Fruit fly (Drosophila melanogaster) whole organism, embryonic: ENCODE results near the gene CG31459.

Experiments used
- B-H1 ChIP-seq: fragments of 200-800 bp; sonication (Bioruptor generic); IDR thresholded peaks from 3 replicates; pipeline ENCODE4 v1.3.6; 2022; ENCODE audit warnings: missing biosample characterization, missing genetic modification characterization
- BEAF-32 ChIP-seq: fragments of 200-800 bp; sonication (Bioruptor generic); optimal IDR thresholded peaks from 3 replicates; lab custom pipeline; 2017; ENCODE audit warnings: missing biosample characterization, missing genetic modification characterization, mild to moderate bottlenecking, moderate library complexity, missing genetic modification reagents
- CG10274 ChIP-seq: fragments of 200-800 bp; sonication (Bioruptor generic); optimal IDR thresholded peaks from 3 replicates; lab custom pipeline; 2017; ENCODE audit warnings: missing biosample characterization, mild to moderate bottlenecking, missing genetic modification characterization
- CG11504 ChIP-seq: fragments of 200-800 bp; sonication (Bioruptor generic); optimal IDR thresholded peaks from 3 replicates; lab custom pipeline; 2019; ENCODE audit warnings: missing biosample characterization, mild to moderate bottlenecking, missing genetic modification characterization, moderate library complexity
- CG11723 ChIP-seq: fragments of 200-800 bp; sonication (Bioruptor generic); optimal IDR thresholded peaks from 2 replicates; lab custom pipeline; 2017; ENCODE audit warnings: missing biosample characterization, mild to moderate bottlenecking, missing genetic modification characterization
- CG12391 ChIP-seq: fragments of 200-800 bp; sonication (Bioruptor generic); optimal IDR thresholded peaks from 3 replicates; lab custom pipeline; 2018; ENCODE audit warnings: missing biosample characterization, mild to moderate bottlenecking, missing genetic modification characterization, moderate library complexity
- CG12769 ChIP-seq: fragments of 200-800 bp; sonication (Bioruptor generic); optimal IDR thresholded peaks from 2 replicates; lab custom pipeline; 2019; ENCODE audit warnings: missing biosample characterization, mild to moderate bottlenecking, missing genetic modification characterization, moderate library complexity
- CG15601 ChIP-seq: fragments of 200-800 bp; sonication (Bioruptor generic); optimal IDR thresholded peaks from 3 replicates; lab custom pipeline; 2019; ENCODE audit warnings: missing biosample characterization, mild to moderate bottlenecking, missing genetic modification characterization, moderate library complexity
- CG15696 ChIP-seq: fragments of 200-800 bp; sonication (Bioruptor generic); optimal IDR thresholded peaks from 2 replicates; lab custom pipeline; 2019; ENCODE audit warnings: missing biosample characterization, mild to moderate bottlenecking, missing genetic modification characterization, moderate library complexity
- CG16815 ChIP-seq: fragments of 200-800 bp; sonication (Bioruptor generic); optimal IDR thresholded peaks from 3 replicates; lab custom pipeline; 2017; ENCODE audit warnings: missing biosample characterization, mild to moderate bottlenecking, missing genetic modification characterization
- CG17359 ChIP-seq: fragments of 200-800 bp; sonication (Bioruptor generic); optimal IDR thresholded peaks from 3 replicates; lab custom pipeline; 2018; ENCODE audit warnings: missing biosample characterization, mild to moderate bottlenecking, missing genetic modification characterization, moderate library complexity
- CG17385 ChIP-seq: fragments of 200-800 bp; sonication (Bioruptor generic); optimal IDR thresholded peaks from 3 replicates; lab custom pipeline; 2018; ENCODE audit warnings: missing biosample characterization, mild to moderate bottlenecking, missing genetic modification characterization
- CG17568 ChIP-seq: fragments of 200-800 bp; sonication (Bioruptor generic); optimal IDR thresholded peaks from 2 replicates; lab custom pipeline; 2018; ENCODE audit warnings: missing biosample characterization, mild to moderate bottlenecking, missing genetic modification characterization, moderate library complexity
- CG17829 ChIP-seq: fragments of 200-800 bp; optimal IDR thresholded peaks from 2 replicates; lab custom pipeline; 2019; ENCODE audit warnings: missing biosample characterization, mild to moderate bottlenecking, missing genetic modification characterization, moderate library complexity
- CG18764 ChIP-seq: fragments of 200-800 bp; sonication (Bioruptor generic); optimal IDR thresholded peaks from 3 replicates; lab custom pipeline; 2016; ENCODE audit warnings: missing biosample characterization, missing genetic modification characterization
- CG2875 ChIP-seq: fragments of 200-800 bp; sonication (Bioruptor generic); optimal IDR thresholded peaks from 2 replicates; lab custom pipeline; 2017; ENCODE audit warnings: missing biosample characterization, mild to moderate bottlenecking, missing genetic modification characterization, missing genetic modification reagents
- CG4617 ChIP-seq: fragments of 200-800 bp; sonication (Bioruptor generic); optimal IDR thresholded peaks from 3 replicates; lab custom pipeline; 2016; ENCODE audit warnings: missing biosample characterization, missing genetic modification characterization, borderline replicate concordance
- CG4820 ChIP-seq: fragments of 200-800 bp; sonication (Bioruptor generic); optimal IDR thresholded peaks from 3 replicates; lab custom pipeline; 2016; ENCODE audit warnings: missing biosample characterization, missing genetic modification characterization
- Camta ChIP-seq: fragments of 200-800 bp; sonication (Bioruptor generic); optimal IDR thresholded peaks from 2 replicates; lab custom pipeline; 2016; ENCODE audit warnings: missing biosample characterization, missing genetic modification characterization
- CoRest ChIP-seq: fragments of 200-800 bp; sonication (Bioruptor generic); optimal IDR thresholded peaks from 3 replicates; lab custom pipeline; 2018; ENCODE audit warnings: missing biosample characterization, mild to moderate bottlenecking, missing genetic modification characterization, moderate library complexity
- Dip3 ChIP-seq: fragments of 200-800 bp; sonication (Bioruptor generic); optimal IDR thresholded peaks from 3 replicates; lab custom pipeline; 2016; ENCODE audit warnings: missing biosample characterization, missing genetic modification characterization
- Gsc ChIP-seq: fragments of 200-800 bp; sonication (Bioruptor generic); IDR thresholded peaks from 2 replicates; pipeline ENCODE4 v1.3.6; 2022; ENCODE audit warnings: missing biosample characterization, missing genetic modification characterization
- HLH4C ChIP-seq: fragments of 200-800 bp; sonication (Bioruptor generic); IDR thresholded peaks from 3 replicates; pipeline ENCODE4 v1.3.6; 2022; ENCODE audit warnings: missing biosample characterization, missing genetic modification characterization; ENCODE audit not compliant: partially characterized antibody
- HmgD ChIP-seq: fragments of 200-800 bp; sonication (Bioruptor generic); optimal IDR thresholded peaks from 3 replicates; lab custom pipeline; 2016; ENCODE audit warnings: missing biosample characterization, missing genetic modification characterization
- Lpt ChIP-seq: fragments of >200 bp; optimal IDR thresholded peaks from 2 replicates; lab custom pipeline; 2018; ENCODE audit warnings: missing biosample characterization, missing genetic modification characterization
- Opbp ChIP-seq: fragments of 200-800 bp; sonication (Bioruptor generic); IDR thresholded peaks from 3 replicates; pipeline ENCODE4 v1.3.6; 2022; ENCODE audit warnings: missing biosample characterization, missing genetic modification characterization; ENCODE audit not compliant: partially characterized antibody
- PHDP ChIP-seq: fragments of 200-800 bp; sonication (Bioruptor generic); optimal IDR thresholded peaks from 3 replicates; lab custom pipeline; 2018; ENCODE audit warnings: missing biosample characterization, mild to moderate bottlenecking, missing genetic modification characterization, moderate library complexity
- Rx ChIP-seq: fragments of 200-800 bp; sonication (Bioruptor generic); IDR thresholded peaks from 2 replicates; pipeline ENCODE4 v1.3.6; 2022; ENCODE audit warnings: missing biosample characterization, missing genetic modification characterization
- Sox102F ChIP-seq: fragments of 200-800 bp; sonication (Bioruptor generic); optimal IDR thresholded peaks from 2 replicates; lab custom pipeline; 2018; ENCODE audit warnings: missing biosample characterization, mild to moderate bottlenecking, missing genetic modification characterization, moderate library complexity
- Vsx1 ChIP-seq: fragments of 200-800 bp; sonication (Bioruptor generic); optimal IDR thresholded peaks from 2 replicates; lab custom pipeline; 2017; ENCODE audit warnings: missing biosample characterization, mild to moderate bottlenecking, missing genetic modification characterization, missing genetic modification reagents
- bab2 ChIP-seq: fragments of 200-800 bp; sonication (Bioruptor generic); optimal IDR thresholded peaks from 2 replicates; lab custom pipeline; 2016; ENCODE audit warnings: missing biosample characterization, missing genetic modification characterization
- bcd ChIP-seq: fragments of 200-800 bp; sonication (Bioruptor generic); optimal IDR thresholded peaks from 2 replicates; lab custom pipeline; 2017; ENCODE audit warnings: missing biosample characterization, mild to moderate bottlenecking, missing genetic modification characterization
- bsh ChIP-seq, 2 experiments: fragments of 200-800 bp; sonication (Bioruptor generic); optimal IDR thresholded peaks; 2 replicates each; lab custom pipeline; 2017 to 2018; ENCODE audit warnings: mild to moderate bottlenecking in 2 of 2, missing biosample characterization in 2 of 2, missing genetic modification characterization in 2 of 2, moderate library complexity in 1 of 2
- ci ChIP-seq: fragments of 200-800 bp; sonication (Bioruptor generic); IDR thresholded peaks from 3 replicates; pipeline ENCODE4 v1.3.6; 2022; ENCODE audit warnings: missing biosample characterization, missing genetic modification characterization
- eve ChIP-seq, 2 experiments: fragments of >200 bp; optimal IDR thresholded peaks; 2 replicates each; lab custom pipeline; 2017; ENCODE audit warnings: missing biosample characterization in 2 of 2, missing genetic modification characterization in 2 of 2
- ftz-f1 ChIP-seq: fragments of 200-800 bp; sonication (Bioruptor generic); optimal IDR thresholded peaks from 2 replicates; lab custom pipeline; 2016; ENCODE audit warnings: missing biosample characterization, missing genetic modification characterization
- gem ChIP-seq: fragments of 200-800 bp; sonication (Bioruptor generic); optimal IDR thresholded peaks from 2 replicates; lab custom pipeline; 2019; ENCODE audit warnings: missing biosample characterization, mild to moderate bottlenecking, missing genetic modification characterization, moderate library complexity
- grau ChIP-seq: fragments of 200-800 bp; optimal IDR thresholded peaks from 3 replicates; lab custom pipeline; 2019; ENCODE audit warnings: missing biosample characterization, mild to moderate bottlenecking, missing genetic modification characterization, moderate library complexity
- ken ChIP-seq: fragments of 200-800 bp; sonication (Bioruptor generic); IDR thresholded peaks from 3 replicates; pipeline ENCODE4 v1.3.6; 2022; ENCODE audit warnings: missing biosample characterization, missing genetic modification characterization
- lbe ChIP-seq: fragments of 200-800 bp; sonication (Bioruptor generic); optimal IDR thresholded peaks from 2 replicates; lab custom pipeline; 2016; ENCODE audit warnings: missing biosample characterization, mild to moderate bottlenecking, missing genetic modification characterization
- lilli ChIP-seq: fragments of 200-800 bp; sonication (Bioruptor generic); optimal IDR thresholded peaks from 3 replicates; lab custom pipeline; 2016; ENCODE audit warnings: missing biosample characterization, missing genetic modification characterization
- pho ChIP-seq: fragments of 200-800 bp; sonication (Bioruptor generic); optimal IDR thresholded peaks from 2 replicates; lab custom pipeline; 2016; ENCODE audit warnings: missing biosample characterization, missing genetic modification characterization
- pzg ChIP-seq: fragments of 200-800 bp; sonication (Bioruptor generic); optimal IDR thresholded peaks from 3 replicates; lab custom pipeline; 2018; ENCODE audit warnings: missing biosample characterization, mild to moderate bottlenecking, missing genetic modification characterization, moderate library complexity
- rib ChIP-seq: fragments of 200-800 bp; sonication (Bioruptor generic); IDR thresholded peaks from 2 replicates; pipeline ENCODE4 v1.3.6; 2022; ENCODE audit warnings: missing biosample characterization, missing genetic modification characterization
- scrt ChIP-seq: fragments of 200-800 bp; sonication (Bioruptor generic); optimal IDR thresholded peaks from 2 replicates; lab custom pipeline; 2018; ENCODE audit warnings: missing biosample characterization, mild to moderate bottlenecking, missing genetic modification characterization, moderate library complexity
- sd ChIP-seq: fragments of 200-800 bp; sonication (Bioruptor generic); optimal IDR thresholded peaks from 3 replicates; lab custom pipeline; 2018; ENCODE audit warnings: missing biosample characterization, mild to moderate bottlenecking, missing genetic modification characterization, moderate library complexity
- sima ChIP-seq: fragments of 200-800 bp; sonication (Bioruptor generic); optimal IDR thresholded peaks from 2 replicates; lab custom pipeline; 2016; ENCODE audit warnings: missing biosample characterization, missing genetic modification characterization
- stwl ChIP-seq: fragments of 200-800 bp; sonication (Bioruptor generic); optimal IDR thresholded peaks from 3 replicates; lab custom pipeline; 2018; ENCODE audit warnings: missing biosample characterization, mild to moderate bottlenecking, missing genetic modification characterization, moderate library complexity
- tll ChIP-seq, 2 experiments: fragments of 200-800 bp in 1 of 2; fragments of >200 bp in 1 of 2; sonication (Bioruptor generic) in 1 of 2; optimal IDR thresholded peaks; 2 replicates each; lab custom pipeline; 2017 to 2019; ENCODE audit warnings: missing biosample characterization in 2 of 2, missing genetic modification characterization in 2 of 2, mild to moderate bottlenecking in 1 of 2, moderate library complexity in 1 of 2

Gene CG31459

DNA sequence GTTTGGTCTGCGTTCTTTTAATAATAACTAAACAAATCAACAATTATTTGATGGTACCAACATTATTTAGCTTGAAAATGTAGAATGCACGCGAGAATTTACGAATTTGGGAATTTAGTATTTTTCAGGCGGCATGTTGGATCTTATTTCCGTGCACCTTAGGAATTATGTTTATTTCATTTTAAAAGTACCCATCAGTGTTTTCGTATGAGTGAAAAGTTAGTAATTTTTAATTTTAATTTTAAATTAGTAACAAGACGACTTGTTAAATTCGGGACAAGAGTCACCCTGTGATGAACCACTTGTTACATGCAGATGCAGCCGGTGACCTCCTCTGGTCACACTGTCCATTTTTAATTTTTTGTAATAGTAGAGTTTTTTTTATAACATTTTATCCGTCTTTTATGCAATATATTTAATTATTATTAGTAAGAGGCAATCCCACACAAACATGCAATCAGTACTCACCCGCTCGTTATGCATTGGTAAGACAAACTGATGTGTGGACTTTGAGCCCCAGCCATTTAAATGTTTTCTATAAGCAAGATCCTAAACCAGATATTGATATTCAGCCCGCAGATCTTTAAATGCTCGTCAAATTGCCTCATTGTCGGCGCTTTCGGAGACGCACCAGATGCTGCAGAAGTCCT lies 36.9 kb downstream of the CG31459 start, which contains the start of the genes CG17186 and Arc42 (continued):
- TF ChIP-seq CG11723 (GFP tag; lab: Kevin White, UChicago) (no peak), grau (tag; lab: Kevin White, UChicago) (peak; percentile 19), Camta (GFP tag; lab: Kevin White, UChicago) (no peak), sima (no peak), CG4617 (GFP tag; lab: Kevin White, UChicago) (peak; percentile 35), CG17829 (tag; lab: Kevin White, UChicago) (peak; percentile 9), CG17359 (tag; lab: Kevin White, UChicago) (no peak), gem (peak; percentile 45), PHDP (tag; lab: Kevin White, UChicago) (peak; percentile 6), CG18764 (GFP tag; lab: Kevin White, UChicago) (peak; percentile 14), rib (no peak), pzg (GFP tag; lab: Kevin White, UChicago) (peak; percentile 71), tll (GFP tag; optimal IDR thresholded peaks at IDR 0.05; lab: Kevin White, UChicago) (no peak), CoRest (tag; lab: Kevin White, UChicago) (peak; percentile 45), stwl (tag; lab: Kevin White, UChicago) (peak; percentile 49), Dip3 (GFP tag; lab: Kevin White, UChicago) (peak; percentile 11), ci (GFP tag; lab: Robert Waterston, UW) (no peak), bab2 (GFP tag; lab: Kevin White, UChicago) (peak; percentile 15), CG15601 (tag; lab: Kevin White, UChicago) (peak; percentile 44), Vsx1 (GFP tag; lab: Kevin White, UChicago) (no peak), Opbp (no peak), BEAF-32 (GFP tag; lab: Kevin White, UChicago) (peak; percentile 44), CG12769 (tag; lab: Kevin White, UChicago) (no peak), Sox102F (no peak), eve (GFP tag; optimal IDR thresholded peaks at IDR 0.05; lab: Kevin White, UChicago) (no peak), HLH4C (GFP tag; lab: Robert Waterston, UW) (no peak), sd (tag; lab: Kevin White, UChicago) (peak; percentile 69), CG15696 (tag; lab: Kevin White, UChicago) (no peak), pho (no peak), CG4820 (GFP tag; lab: Kevin White, UChicago) (no peak), Gsc (GFP tag; lab: Robert Waterston, UW) (no peak), lbe (peak; percentile 30), Lpt (no peak), bcd (GFP tag; lab: Kevin White, UChicago) (no peak), lilli (GFP tag; lab: Kevin White, UChicago) (peak; percentile 36), CG16815 (no peak), CG17385 (GFP tag; lab: Kevin White, UChicago) (no peak), ftz-f1 (GFP tag; lab: Kevin White, UChicago) (no peak), bsh (GFP tag; optimal IDR thresholded peaks at IDR 0.05; lab: Kevin White, UChicago) (peak; percentile 3 to 67), CG10274 (no peak), CG2875 (no peak), CG11504 (tag; lab: Kevin White, UChicago) (peak; percentile 30), B-H1 (GFP tag; lab: Robert Waterston, UW) (no peak), scrt (GFP tag; lab: Kevin White, UChicago) (peak; percentile 98), Rx (GFP tag; lab: Robert Waterston, UW) (no peak), ken (GFP tag; lab: Robert Waterston, UW) (no peak), HmgD (no peak), CG17568 (no peak), CG12391 (tag; lab: Kevin White, UChicago) (peak; percentile 47)
